Worm (Caenorhabditis elegans): Measurements from ENCODE around the gene spot-1.

DNA sequence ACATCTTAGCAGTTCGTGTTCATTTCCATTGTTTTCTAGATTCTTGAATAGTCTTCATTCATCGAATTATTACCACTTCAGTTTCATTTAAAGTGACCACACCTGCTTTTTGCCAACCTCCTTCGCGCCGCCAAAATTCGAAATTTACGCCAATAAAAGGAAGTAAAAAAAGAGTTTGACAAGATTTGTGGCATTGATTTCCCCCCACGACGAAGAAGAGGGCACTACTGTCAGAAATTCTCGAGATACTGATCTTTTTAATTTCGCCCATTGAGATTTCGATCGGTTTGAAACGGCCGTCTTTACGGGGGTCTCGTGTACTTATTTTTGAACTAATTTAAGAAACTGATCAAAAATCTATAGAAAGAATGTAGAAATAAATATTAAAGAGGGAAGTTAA, 24.6 kb upstream of the spot-1 start:
- TF ChIP-seq ztf-11 (tag; optimal IDR thresholded peaks at IDR 0.05) (no peak), ceh-88 (GFP tag; IDR thresholded peaks at IDR 0.05) (no peak), nhr-237 (tag; optimal IDR thresholded peaks at IDR 0.05) (no peak), skn-1 (tag; optimal IDR thresholded peaks at IDR 0.05) (no peak), ama-1 (optimal IDR thresholded peaks at IDR 0.05) (no peak), nhr-84 (tag; optimal IDR thresholded peaks at IDR 0.05) (no peak), pag-3 (tag; optimal IDR thresholded peaks at IDR 0.05; ENCODE audit: borderline replicate concordance, insufficient read depth) (no peak), nhr-77 (tag; optimal IDR thresholded peaks at IDR 0.05) (no peak)
